Worm (Caenorhabditis elegans) whole organism, L2 larva: ENCODE measurements around the gene ZK616.5.

Source experiments
- ama-1 ChIP-seq: fragments of 150-350 bp; optimal IDR thresholded peaks from 2 replicates; lab custom pipeline; 2018; ENCODE audit warnings: inconsistent platforms
- lin-13 ChIP-seq: fragments of 150-350 bp; optimal IDR thresholded peaks from 2 replicates; lab custom pipeline; 2014; ENCODE audit warnings: missing biosample characterization, missing genetic modification reagents, missing genetic modification characterization

DNA sequence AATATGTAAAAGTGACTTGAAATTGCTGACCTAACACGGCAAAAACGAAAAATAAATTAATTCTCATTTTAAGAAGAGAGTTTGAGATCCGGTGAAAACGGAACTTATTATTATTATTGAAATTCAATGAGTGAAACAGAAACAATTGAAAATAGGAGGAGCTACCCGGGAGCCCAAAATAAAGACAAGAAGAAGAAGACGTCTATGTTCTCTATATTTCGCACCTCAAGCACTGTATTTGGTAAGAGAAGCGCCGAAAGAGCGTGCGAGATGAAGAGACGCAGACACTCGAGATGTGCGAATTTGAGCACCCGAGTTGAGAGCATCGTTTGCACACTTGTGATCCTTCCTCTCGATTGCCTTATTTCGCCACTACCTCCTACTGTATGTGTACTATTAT, 24.0 kb downstream of the ZK616.5 start, which contains the start of gene spp-7:
- TF ChIP-seq lin-13 (no peak), ama-1 (lab: Kevin White, UChicago) (no peak)
